Fruit fly (Drosophila melanogaster): ENCODE data around the gene MTA1-like.
A peak's percentile ranks its signal among the peaks of the same experiment; 100 is the strongest.

The MTA1-like gene

DNA sequence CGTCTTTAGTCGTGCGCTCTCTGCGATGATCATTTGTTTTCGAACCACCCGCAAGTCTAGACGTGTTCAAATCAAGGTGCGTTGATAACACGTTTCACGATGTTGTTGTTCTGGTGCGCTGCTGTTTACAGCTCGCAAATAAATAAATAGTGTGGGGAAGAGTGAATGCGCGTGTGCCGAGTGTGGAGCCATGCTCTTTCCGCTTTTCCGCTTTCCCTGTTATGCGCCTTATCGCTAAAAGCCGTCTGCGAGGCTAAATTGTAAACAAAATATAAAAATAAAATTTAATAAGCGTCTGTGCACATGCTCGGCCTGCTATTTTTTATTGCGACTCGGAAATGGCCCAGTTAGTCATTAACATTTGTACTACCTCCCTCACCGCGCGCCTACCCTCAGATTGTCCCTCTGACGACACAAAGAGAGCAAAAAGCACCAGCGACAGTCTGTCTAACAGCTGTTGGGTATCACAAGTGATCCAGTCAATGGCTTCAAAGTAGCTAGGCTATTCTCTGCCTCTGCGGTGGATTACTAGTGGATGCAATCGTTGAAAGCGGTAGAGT, 24.2 kb upstream of the MTA1-like start:
- TF ChIP-seq gl (tag; optimal IDR thresholded peaks at IDR 0.05) = peak; percentile 56
- no peak for TF ChIP-seq EcR (GFP tag; optimal IDR thresholded peaks at IDR 0.05)
- TF ChIP-seq Pif1A (GFP tag; optimal IDR thresholded peaks at IDR 0.05) = no peak
- no peak for TF ChIP-seq Ets98B (GFP tag; IDR thresholded peaks at IDR 0.05)
- TF ChIP-seq CG14655 (GFP tag; optimal IDR thresholded peaks at IDR 0.05) = no peak
- TF ChIP-seq CG9948 (tag; optimal IDR thresholded peaks at IDR 0.05) = no peak
- TF ChIP-seq fd96Ca (GFP tag; IDR thresholded peaks at IDR 0.05) = peak; percentile 46; the same call in 2 of the 3 replicates
- TF ChIP-seq rn (GFP tag; IDR thresholded peaks at IDR 0.05) = no peak
- TF ChIP-seq CG32121 (GFP tag; IDR thresholded peaks at IDR 0.05) = peak; percentile 68
- peak; percentile 57; the same call in 2 of the 3 replicates for TF ChIP-seq CG4496 (GFP tag; IDR thresholded peaks at IDR 0.05)
- TF ChIP-seq Snoo (tag; optimal IDR thresholded peaks at IDR 0.05) = peak; percentile 15
- peak; percentile 33; the same call in 1 of the 2 replicates for TF ChIP-seq CG12605 (GFP tag; IDR thresholded peaks at IDR 0.05)
- peak; percentile 21 for TF ChIP-seq CG8301 (tag; optimal IDR thresholded peaks at IDR 0.05)
- peak; percentile 54 for TF ChIP-seq Pif1B (GFP tag; optimal IDR thresholded peaks at IDR 0.05)
- TF ChIP-seq D1 (tag; optimal IDR thresholded peaks at IDR 0.05) = no peak

DNA sequence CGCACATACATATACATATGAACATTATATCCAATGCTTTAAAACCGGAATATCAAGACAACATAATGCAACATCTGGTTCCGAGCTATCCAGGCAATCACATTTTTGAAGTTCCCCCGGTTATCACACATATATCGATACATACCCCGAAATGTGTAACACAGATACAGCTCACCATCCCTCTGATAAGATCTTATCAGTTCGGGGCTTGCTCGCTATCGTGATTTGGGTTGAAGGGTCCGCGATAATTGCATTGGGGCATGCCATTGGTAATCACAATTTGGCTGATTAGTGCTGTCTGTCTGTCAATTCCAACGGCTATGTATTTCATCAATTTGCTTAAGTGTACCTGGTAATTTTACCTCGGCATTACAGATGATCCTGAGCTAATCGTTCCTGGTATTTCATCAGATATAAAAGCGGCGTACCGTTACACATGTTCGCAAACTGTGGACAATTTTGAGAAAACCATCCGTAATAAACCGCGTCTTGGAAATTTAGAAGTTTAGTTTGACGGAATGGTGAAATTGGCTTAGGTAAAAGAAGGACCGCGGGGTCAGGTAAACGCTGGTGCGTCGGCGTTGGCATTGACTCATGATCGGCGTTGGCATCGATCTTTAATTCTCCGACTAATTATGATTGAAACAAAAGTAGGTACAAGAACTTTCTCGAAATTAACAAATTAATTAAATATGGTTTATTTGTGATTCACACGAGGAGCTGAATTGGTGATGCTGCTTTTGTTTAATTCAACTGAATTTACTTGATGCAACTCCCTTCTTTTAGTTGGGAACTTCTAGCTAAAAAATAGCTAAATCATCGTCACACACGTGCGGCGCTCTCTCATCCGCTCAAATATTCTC, 23.5 kb upstream of the MTA1-like start:
- TF ChIP-seq CG8159 (tag; optimal IDR thresholded peaks at IDR 0.05) (no peak), Pif1A (GFP tag; optimal IDR thresholded peaks at IDR 0.05) (no peak), CG15710 (tag; optimal IDR thresholded peaks at IDR 0.05) (no peak), rn (GFP tag; IDR thresholded peaks at IDR 0.05) (no peak), D1 (tag; optimal IDR thresholded peaks at IDR 0.05) (no peak), CG9948 (tag; optimal IDR thresholded peaks at IDR 0.05) (no peak), Pif1B (GFP tag; optimal IDR thresholded peaks at IDR 0.05) (no peak)

DNA sequence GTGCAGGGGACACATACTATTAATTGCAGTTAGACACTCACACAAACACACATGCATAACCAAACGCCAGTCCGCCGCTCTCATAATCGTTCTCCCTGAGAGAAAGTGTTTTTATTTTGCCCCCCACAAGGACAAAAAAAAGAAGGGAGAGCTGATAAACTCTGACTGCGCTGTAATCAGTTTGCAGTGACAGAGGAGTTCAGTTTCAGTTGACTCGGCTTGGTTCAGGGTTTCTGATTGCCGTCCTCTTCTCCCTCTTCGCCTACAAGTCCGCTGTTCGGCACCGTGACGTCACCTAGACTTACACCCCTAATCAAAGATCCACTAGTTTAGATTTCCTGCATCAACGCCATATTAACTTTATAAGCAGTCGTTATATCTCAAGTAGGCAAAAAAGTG, 22.7 kb upstream of the MTA1-like start:
- TF ChIP-seq CG34367 (tag; optimal IDR thresholded peaks at IDR 0.05) (peak; percentile 8), CG4496 (GFP tag; IDR thresholded peaks at IDR 0.05) (peak; percentile 59; the same call in 1 of the 3 replicates), EcR (GFP tag; optimal IDR thresholded peaks at IDR 0.05) (peak; percentile 75), Pif1B (GFP tag; optimal IDR thresholded peaks at IDR 0.05) (no peak), rn (GFP tag; IDR thresholded peaks at IDR 0.05) (no peak), CG9948 (tag; optimal IDR thresholded peaks at IDR 0.05) (no peak), CG14655 (GFP tag; optimal IDR thresholded peaks at IDR 0.05) (peak; percentile 20), CG12605 (GFP tag; IDR thresholded peaks at IDR 0.05) (peak; percentile 59), fd96Ca (GFP tag; IDR thresholded peaks at IDR 0.05) (no peak; the same call in 2 of the 3 replicates), CG13204 (GFP tag; optimal IDR thresholded peaks at IDR 0.05) (no peak), gl (tag; optimal IDR thresholded peaks at IDR 0.05) (peak; percentile 1)

DNA sequence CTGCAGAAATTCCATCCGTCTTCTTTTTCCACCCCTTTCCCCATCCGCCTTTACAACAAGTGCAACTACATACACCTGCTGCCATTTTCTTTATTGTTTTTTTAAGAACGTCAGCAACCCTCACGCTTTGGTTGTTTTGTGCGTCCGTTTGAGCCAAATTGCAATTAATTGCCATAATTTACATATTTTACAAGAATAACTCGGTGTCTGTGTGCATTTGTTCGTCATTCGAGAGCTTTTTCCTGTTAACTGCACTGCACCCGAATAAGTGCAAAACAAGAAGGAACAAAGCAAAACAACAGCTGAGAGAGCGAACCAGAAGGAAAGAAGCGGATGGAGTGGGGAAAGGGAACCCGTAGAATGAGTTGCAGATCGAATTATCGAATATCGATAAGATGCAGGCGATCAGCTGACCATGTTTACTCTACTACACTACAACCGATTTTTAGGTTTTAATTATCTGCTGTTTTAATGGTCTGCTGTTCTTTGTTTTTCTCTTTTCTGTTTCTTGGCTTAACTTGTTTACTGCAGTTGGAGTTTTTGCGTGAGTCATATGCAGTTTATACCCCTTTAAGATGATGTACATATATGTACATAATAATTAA, 22.2 kb upstream of the MTA1-like start:
- TF ChIP-seq Pif1B (GFP tag; optimal IDR thresholded peaks at IDR 0.05) (no peak), Snoo (tag; optimal IDR thresholded peaks at IDR 0.05) (no peak), CG8159 (tag; optimal IDR thresholded peaks at IDR 0.05) (peak; percentile 18), fd96Ca (GFP tag; IDR thresholded peaks at IDR 0.05) (no peak), rn (GFP tag; IDR thresholded peaks at IDR 0.05) (no peak), gl (tag; optimal IDR thresholded peaks at IDR 0.05) (peak; percentile 30), EcR (GFP tag; optimal IDR thresholded peaks at IDR 0.05) (no peak), CG17806 (tag; optimal IDR thresholded peaks at IDR 0.05) (peak; percentile 0), CG8301 (tag; optimal IDR thresholded peaks at IDR 0.05) (no peak), CG14655 (GFP tag; optimal IDR thresholded peaks at IDR 0.05) (peak; percentile 33), CG15710 (tag; optimal IDR thresholded peaks at IDR 0.05) (peak; percentile 24), D1 (tag; optimal IDR thresholded peaks at IDR 0.05) (no peak)

DNA sequence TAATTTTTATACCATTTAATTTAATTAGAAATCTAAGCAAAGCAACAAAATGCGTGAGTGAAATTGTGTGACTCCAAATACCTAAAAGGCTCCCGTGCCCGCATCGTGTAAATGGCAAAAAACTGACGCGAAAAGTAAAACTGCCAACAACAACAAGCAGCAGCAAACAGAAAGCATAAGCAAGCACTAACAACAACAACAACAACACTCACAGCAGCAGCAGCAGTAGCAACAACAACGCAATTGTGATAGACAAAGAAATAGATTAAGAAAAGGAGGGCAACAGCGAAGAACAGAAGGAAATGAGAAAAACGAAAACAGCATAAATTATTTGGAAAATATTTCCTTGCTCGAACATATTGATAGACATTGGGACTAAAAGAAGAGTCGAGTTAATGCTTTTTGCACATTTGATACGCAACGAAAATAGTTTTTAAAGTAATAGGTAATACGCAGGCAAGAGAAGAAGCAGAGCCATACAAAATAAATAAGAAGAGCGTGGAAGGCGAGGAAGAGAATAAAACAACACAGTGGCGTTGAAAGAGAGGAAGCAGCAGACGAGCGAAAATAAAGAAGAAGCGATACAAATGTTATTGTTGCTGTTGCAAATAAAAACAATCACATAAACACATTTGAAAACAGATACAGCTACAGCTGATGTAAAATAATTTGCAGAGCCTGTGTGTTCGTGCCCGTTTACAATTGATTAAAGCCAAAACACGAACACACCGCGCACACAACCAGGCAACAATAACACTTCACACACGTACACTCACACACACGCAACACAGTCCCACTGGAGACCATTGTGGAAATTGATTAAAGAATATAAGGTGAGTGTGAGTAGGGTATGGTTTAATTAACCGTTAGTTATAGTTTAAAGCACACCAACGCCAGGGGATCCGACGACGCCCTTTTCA, 21.5 kb upstream of the MTA1-like start:
- TF ChIP-seq CG13204 (GFP tag; optimal IDR thresholded peaks at IDR 0.05) (no peak), fd96Ca (GFP tag; IDR thresholded peaks at IDR 0.05) (no peak), Pif1A (GFP tag; optimal IDR thresholded peaks at IDR 0.05) (no peak), CG8301 (tag; optimal IDR thresholded peaks at IDR 0.05) (no peak), Snoo (tag; optimal IDR thresholded peaks at IDR 0.05) (no peak), CG10348 (GFP tag; IDR thresholded peaks at IDR 0.05) (no peak), gl (tag; optimal IDR thresholded peaks at IDR 0.05) (no peak), EcR (GFP tag; optimal IDR thresholded peaks at IDR 0.05) (no peak), CG15710 (tag; optimal IDR thresholded peaks at IDR 0.05) (no peak), CG34367 (tag; optimal IDR thresholded peaks at IDR 0.05) (no peak), D1 (tag; optimal IDR thresholded peaks at IDR 0.05) (no peak), Pif1B (GFP tag; optimal IDR thresholded peaks at IDR 0.05) (no peak), CG8159 (tag; optimal IDR thresholded peaks at IDR 0.05) (no peak), Ets98B (GFP tag; IDR thresholded peaks at IDR 0.05) (no peak), CG32121 (GFP tag; IDR thresholded peaks at IDR 0.05) (no peak)
